ENCODE assay signal across 5 worm cellular contexts in genomic region chrIII:40580-41113, ce11.
TF ChIP-seq lines count a peak whose summit lies in the region.

TSS of gene col-88 (plus strand) at chrIII:41063.

TF ChIP-seq in whole organism, L1 larva, 84 proteins besides CTCF, POLR2A, EP300 and RAD21:
- TF ChIP-seq mef-2 (tag; optimal IDR thresholded peaks at IDR 0.05; lab: Kevin White, UChicago) (no peak), blmp-1 (tag; optimal IDR thresholded peaks at IDR 0.05; lab: Kevin White, UChicago) (peak; percentile 97), snpc-4 (tag; optimal IDR thresholded peaks at IDR 0.05; lab: Kevin White, UChicago) (no peak), ces-1 (GFP tag; optimal IDR thresholded peaks at IDR 0.05; lab: Kevin White, UChicago) (no peak), elt-3 (tag; optimal IDR thresholded peaks at IDR 0.05; lab: Kevin White, UChicago) (peak in 1 of 6 experiments; percentile 54), jun-1 (tag; optimal IDR thresholded peaks at IDR 0.05; lab: Kevin White, UChicago) (no peak)

TF ChIP-seq in whole organism, L2 larva, 48 proteins besides CTCF, POLR2A, EP300 and RAD21:
- no peak for TF ChIP-seq nhr-21 (tag; optimal IDR thresholded peaks at IDR 0.05; lab: Kevin White, UChicago)
- TF ChIP-seq ztf-1 (GFP tag; conservative IDR thresholded peaks at IDR 0.05; lab: Robert Waterston, UW), result no peak
- no peak for TF ChIP-seq nhr-11 (tag; optimal IDR thresholded peaks at IDR 0.05; lab: Kevin White, UChicago)
- TF ChIP-seq blmp-1 (tag; optimal IDR thresholded peaks at IDR 0.05; lab: Kevin White, UChicago; ENCODE audit: insufficient read depth), result peak; percentile 3
- no peak for TF ChIP-seq gmeb-1 (tag; optimal IDR thresholded peaks at IDR 0.05; lab: Kevin White, UChicago)
- no peak for TF ChIP-seq nhr-237 (tag; optimal IDR thresholded peaks at IDR 0.05; lab: Kevin White, UChicago)

TF ChIP-seq in whole organism, L3 larva, 47 proteins besides CTCF, POLR2A, EP300 and RAD21:
- TF ChIP-seq R02D3.7 (tag; optimal IDR thresholded peaks at IDR 0.05; lab: Kevin White, UChicago) (no peak), nhr-12 (tag; optimal IDR thresholded peaks at IDR 0.05; lab: Kevin White, UChicago) (no peak), daf-12 (tag; optimal IDR thresholded peaks at IDR 0.05; lab: Kevin White, UChicago) (no peak), jun-1 (tag; optimal IDR thresholded peaks at IDR 0.05; lab: Kevin White, UChicago) (no peak), nhr-23 (tag; optimal IDR thresholded peaks at IDR 0.05; lab: Kevin White, UChicago) (peak; percentile 31)

TF ChIP-seq in whole organism, L4 larva, 104 proteins besides CTCF, POLR2A, EP300 and RAD21:
- TF ChIP-seq F26F4.8 (GFP tag; conservative IDR thresholded peaks at IDR 0.05; lab: Robert Waterston, UW), result no peak
- no peak for TF ChIP-seq ces-1 (GFP tag; optimal IDR thresholded peaks at IDR 0.05; lab: Kevin White, UChicago)
- peak; percentile 33 for TF ChIP-seq nhr-28 (tag; optimal IDR thresholded peaks at IDR 0.05; lab: Kevin White, UChicago)
- no peak for TF ChIP-seq nhr-10 (tag; optimal IDR thresholded peaks at IDR 0.05; lab: Kevin White, UChicago)
- TF ChIP-seq spr-3 (GFP tag; optimal IDR thresholded peaks at IDR 0.05; lab: Kevin White, UChicago), result no peak
- no peak for TF ChIP-seq F44E2.7 (GFP tag; IDR thresholded peaks at IDR 0.05; lab: Robert Waterston, UW)
- no peak for TF ChIP-seq dmd-8 (GFP tag; IDR thresholded peaks at IDR 0.05; lab: Robert Waterston, UW)
- TF ChIP-seq skn-1 (tag; optimal IDR thresholded peaks at IDR 0.05; lab: Kevin White, UChicago), result no peak
TF ChIP-seq in whole organism, L4 larva: peak in this region for 1.

TF ChIP-seq in whole organism, mixed stage, embryonic, 35 proteins besides CTCF, POLR2A, EP300 and RAD21:
- TF ChIP-seq blmp-1 (tag; optimal IDR thresholded peaks at IDR 0.05; lab: Kevin White, UChicago) (peak; percentile 9), cnd-1 (tag; optimal IDR thresholded peaks at IDR 0.05; lab: Kevin White, UChicago) (no peak)

Comparison
In these comparisons a context has a peak if more than half of its experiments do, and no peak if none do; other contexts are left out.
1. Of the 29 proteins assayed by ChIP-seq in both whole organism, L4 larva and whole organism, L1 larva: peak only in whole organism, L4 larva: nhr-28; only in whole organism, L1 larva: none; in both: none; in neither: 28.